Worm (Caenorhabditis elegans): Measurements from ENCODE around the gene chil-14.

DNA sequence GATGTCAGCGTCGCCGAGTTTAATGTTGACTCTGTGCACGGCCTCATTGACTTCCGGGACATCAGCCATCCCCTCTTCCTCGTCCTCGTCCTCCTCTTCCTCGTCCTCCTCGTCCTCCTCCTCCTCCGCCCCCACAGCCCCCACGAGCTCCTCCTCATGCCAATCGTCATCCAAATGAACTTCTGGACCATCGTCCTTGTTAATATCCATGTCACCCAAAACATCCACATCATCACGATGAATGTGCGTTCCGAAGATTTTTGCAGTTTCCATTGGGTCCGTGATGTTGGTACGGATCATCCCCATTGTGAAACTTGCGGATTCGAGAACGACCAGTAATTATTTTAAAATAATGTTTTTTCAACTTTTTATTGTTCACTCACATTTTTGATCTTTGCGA is 20.5 kb upstream of the chil-14 start:
- no peak for TF ChIP-seq dao-5 (tag; optimal IDR thresholded peaks at IDR 0.05)
- no peak for TF ChIP-seq W03F9.2 (tag; optimal IDR thresholded peaks at IDR 0.05)

Measured in whole organism, L4/young adult.